Worm (Caenorhabditis elegans): ENCODE measurements around the gene C03B1.3.

- no peak for TF ChIP-seq him-1 (tag; optimal IDR thresholded peaks at IDR 0.05)
- TF ChIP-seq W03F9.2 (tag; optimal IDR thresholded peaks at IDR 0.05): no peak
Measured at ce11 chrX:6337951-6338350, 27.9 kb upstream of the C03B1.3 start, which contains the start of gene C03B1.13.

Measured in whole organism, L4/young adult.